Fruit fly (Drosophila melanogaster): ENCODE results near the gene CG9593.

CG9593 gene

DNA sequence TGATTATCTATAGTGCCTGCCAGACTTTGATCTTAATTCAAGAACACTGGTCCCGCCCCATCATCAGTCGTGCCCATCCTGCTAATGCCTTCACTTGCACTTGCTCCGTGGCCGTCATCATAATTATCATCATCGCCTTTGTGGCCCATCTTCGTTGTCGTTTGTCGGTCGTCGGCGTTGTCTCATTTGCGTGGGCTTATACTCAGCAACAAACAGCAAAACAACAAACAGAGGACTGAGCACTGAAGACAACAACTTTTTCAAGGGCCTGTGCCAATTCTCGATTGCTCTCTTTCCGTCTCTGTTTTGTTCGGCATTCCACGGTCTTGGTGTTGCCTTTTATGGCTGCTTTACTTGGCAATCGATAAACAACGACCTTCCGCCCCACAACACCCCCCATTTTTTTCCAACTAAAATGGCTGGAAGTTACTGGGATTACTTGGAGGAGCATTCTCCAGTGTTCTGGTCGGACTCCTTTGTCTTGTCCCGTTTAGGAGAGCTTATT lies 5.9 kb downstream of the CG9593 start:
- no peak for TF ChIP-seq lola (GFP tag; optimal IDR thresholded peaks at IDR 0.05)
- TF ChIP-seq dl (GFP tag; optimal IDR thresholded peaks at IDR 0.05; ENCODE audit: insufficient read depth in 1 of 2, partially characterized antibody in 2 of 2) = no peak
- TF ChIP-seq psq (GFP tag; optimal IDR thresholded peaks at IDR 0.05) = peak; percentile 72
- TF ChIP-seq fru (GFP tag; optimal IDR thresholded peaks at IDR 0.05) = peak; percentile 86

DNA sequence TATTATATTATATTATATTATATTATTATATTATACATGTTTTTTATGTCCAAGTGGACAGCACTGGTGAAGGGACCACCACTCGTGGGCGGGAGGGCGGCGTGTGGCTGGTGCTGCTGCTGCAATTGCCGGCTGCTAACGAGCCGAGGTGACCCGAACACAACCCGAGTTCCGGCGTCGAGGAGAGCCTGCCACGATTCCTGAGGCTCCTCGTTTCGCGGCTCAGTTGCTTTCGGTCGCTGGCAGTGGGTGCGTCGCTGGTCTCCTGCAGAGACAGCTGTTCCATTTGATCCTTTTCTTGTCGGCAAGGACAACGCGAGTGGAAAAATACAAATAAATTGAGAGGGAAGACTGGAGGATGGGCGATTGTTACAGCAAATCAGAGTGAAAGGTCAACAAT lies 8.3 kb downstream of the CG9593 start:
- TF ChIP-seq OdsH (GFP tag; optimal IDR thresholded peaks at IDR 0.05) (no peak), psq (GFP tag; optimal IDR thresholded peaks at IDR 0.05) (no peak), dsf (GFP tag; optimal IDR thresholded peaks at IDR 0.05; ENCODE audit: borderline replicate concordance) (no peak), GATAd (GFP tag; optimal IDR thresholded peaks at IDR 0.05) (no peak), Jra (GFP tag; optimal IDR thresholded peaks at IDR 0.05) (no peak)

DNA sequence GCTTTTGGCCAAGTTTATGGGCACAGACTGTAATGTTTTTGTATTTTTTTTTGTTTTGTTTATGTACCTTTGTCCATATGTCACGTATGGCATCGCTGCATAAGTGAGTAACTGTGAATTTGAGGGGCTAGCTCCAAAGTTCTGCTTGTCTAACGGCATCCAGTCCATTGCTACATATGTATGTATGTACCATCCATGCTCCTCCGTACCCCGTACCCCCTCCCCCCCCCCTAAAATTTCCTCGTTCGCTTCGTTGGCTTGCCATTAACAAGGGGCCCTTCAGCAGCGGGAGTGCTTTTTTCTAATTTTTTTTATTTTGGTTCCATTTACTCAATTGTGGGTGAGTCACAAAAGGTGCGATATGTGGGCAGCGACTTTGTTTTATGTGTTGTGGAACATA lies 12.1 kb downstream of the CG9593 start:
- TF ChIP-seq usp (GFP tag; optimal IDR thresholded peaks at IDR 0.05) (no peak), Dfd (GFP tag; optimal IDR thresholded peaks at IDR 0.05) (peak; percentile 60)

DNA sequence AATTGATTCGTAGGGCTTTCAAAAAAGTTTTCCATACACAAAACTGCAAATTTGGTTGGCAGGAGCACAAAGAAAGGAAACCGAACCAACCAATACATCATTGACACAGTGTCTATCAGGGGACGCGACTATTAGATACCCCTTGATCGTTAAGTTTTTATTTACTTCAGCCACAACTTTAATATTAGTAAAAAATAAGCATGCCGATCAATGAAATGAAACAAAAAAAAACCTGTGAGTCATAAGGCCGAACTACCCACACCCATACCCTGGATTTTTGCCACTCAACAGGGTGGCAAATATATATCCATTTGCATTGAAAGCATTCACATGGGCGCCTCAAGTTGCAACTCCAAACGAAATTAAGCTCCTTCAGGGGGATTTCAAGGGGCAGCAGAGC lies 14.2 kb downstream of the CG9593 start:
- TF ChIP-seq Hnf4 (GFP tag; optimal IDR thresholded peaks at IDR 0.05) (peak; percentile 7), pan (optimal IDR thresholded peaks at IDR 0.05) (no peak), foxo (GFP tag; optimal IDR thresholded peaks at IDR 0.05) (peak in 1 of 2 experiments; percentile 43), Myc (optimal IDR thresholded peaks at IDR 0.05) (no peak), h (GFP tag; optimal IDR thresholded peaks at IDR 0.05) (peak; percentile 48), ey (GFP tag; optimal IDR thresholded peaks at IDR 0.05) (peak; percentile 7), fru (GFP tag; optimal IDR thresholded peaks at IDR 0.05) (peak; percentile 21), OdsH (GFP tag; optimal IDR thresholded peaks at IDR 0.05) (no peak)

DNA sequence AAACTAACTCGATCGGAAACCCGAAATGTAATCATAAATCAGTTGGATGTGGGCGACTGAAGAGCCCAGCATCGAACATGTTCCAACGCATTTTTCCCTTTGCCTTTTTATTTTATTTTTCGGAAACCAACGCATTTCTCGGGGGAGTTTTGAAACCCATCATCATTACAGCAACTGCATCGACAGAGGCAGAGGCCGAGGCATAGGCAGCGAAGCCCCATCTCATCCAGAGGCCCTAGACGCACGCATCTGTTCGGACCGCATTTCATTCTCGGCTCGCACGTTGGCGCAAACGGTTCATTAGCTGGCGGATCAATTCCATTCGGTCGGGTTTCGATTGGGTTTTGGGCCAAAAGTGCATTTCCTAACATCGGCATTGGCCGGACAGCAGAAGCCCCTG lies 23.4 kb downstream of the CG9593 start, which contains the start of gene CG4576:
Gene CG4576, plus strand, starts transcription at position 227 of the 400 bp plus-strand sequence.
- TF ChIP-seq Myc (optimal IDR thresholded peaks at IDR 0.05) = no peak
- no peak for TF ChIP-seq OdsH (GFP tag; optimal IDR thresholded peaks at IDR 0.05)
- no peak for TF ChIP-seq rgr (GFP tag; optimal IDR thresholded peaks at IDR 0.05)
- no peak for TF ChIP-seq CG9705 (GFP tag; optimal IDR thresholded peaks at IDR 0.05)
- no peak for TF ChIP-seq CG32264 (GFP tag; optimal IDR thresholded peaks at IDR 0.05)
- no peak for TF ChIP-seq dmrt93B (GFP tag; optimal IDR thresholded peaks at IDR 0.05)
- TF ChIP-seq Hr83 (GFP tag; optimal IDR thresholded peaks at IDR 0.05; ENCODE audit: poor library complexity, severe bottlenecking) = no peak
- no peak for TF ChIP-seq N (GFP tag; optimal IDR thresholded peaks at IDR 0.05)
- no peak for TF ChIP-seq h (GFP tag; optimal IDR thresholded peaks at IDR 0.05)
- no peak for TF ChIP-seq Mio (GFP tag; optimal IDR thresholded peaks at IDR 0.05)
- no peak for TF ChIP-seq Hr78 (GFP tag; optimal IDR thresholded peaks at IDR 0.05)
- no peak for TF ChIP-seq dsf (GFP tag; optimal IDR thresholded peaks at IDR 0.05; ENCODE audit: borderline replicate concordance)
- no peak for TF ChIP-seq psq (GFP tag; optimal IDR thresholded peaks at IDR 0.05)
- no peak for TF ChIP-seq CrebA (GFP tag; optimal IDR thresholded peaks at IDR 0.05; ENCODE audit: borderline replicate concordance)
- no peak for TF ChIP-seq br (GFP tag; optimal IDR thresholded peaks at IDR 0.05)
- no peak for TF ChIP-seq Dfd (GFP tag; optimal IDR thresholded peaks at IDR 0.05)
- no peak for TF ChIP-seq sage (GFP tag; optimal IDR thresholded peaks at IDR 0.05)

DNA sequence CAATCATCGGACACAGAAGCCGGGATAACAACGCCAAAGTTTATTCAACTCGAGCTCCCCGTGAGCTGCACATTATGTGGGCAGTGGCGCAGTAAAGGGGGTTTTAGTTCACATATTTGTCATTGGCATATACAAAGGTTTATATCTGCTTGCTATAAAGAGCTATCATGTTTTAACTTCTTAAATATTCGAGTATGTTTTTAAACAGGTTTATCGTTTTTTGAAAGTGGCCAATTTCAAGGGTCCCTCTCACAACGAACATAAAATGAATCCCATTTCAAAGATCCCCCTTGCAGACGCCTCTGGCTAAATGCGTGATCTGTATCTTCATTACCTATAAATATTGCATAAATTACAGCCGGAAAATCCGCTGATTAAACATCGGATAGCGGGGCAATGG lies 25.5 kb downstream of the CG9593 start:
- TF ChIP-seq Mio (GFP tag; optimal IDR thresholded peaks at IDR 0.05) (no peak), Sp1 (GFP tag; optimal IDR thresholded peaks at IDR 0.05) (peak; percentile 77), jim (GFP tag; optimal IDR thresholded peaks at IDR 0.05) (no peak), Rel (GFP tag; optimal IDR thresholded peaks at IDR 0.05) (no peak), Rel (tag; optimal IDR thresholded peaks at IDR 0.05) (peak; percentile 46), OdsH (GFP tag; optimal IDR thresholded peaks at IDR 0.05) (peak; percentile 57), fru (GFP tag; optimal IDR thresholded peaks at IDR 0.05) (peak; percentile 58), ey (GFP tag; optimal IDR thresholded peaks at IDR 0.05) (peak; percentile 57), sage (GFP tag; optimal IDR thresholded peaks at IDR 0.05) (no peak), CG9705 (GFP tag; optimal IDR thresholded peaks at IDR 0.05) (peak; percentile 56), woc (GFP tag; optimal IDR thresholded peaks at IDR 0.05) (no peak), psq (GFP tag; optimal IDR thresholded peaks at IDR 0.05) (peak; percentile 43), CrebA (GFP tag; optimal IDR thresholded peaks at IDR 0.05; ENCODE audit: borderline replicate concordance) (no peak), foxo (GFP tag; optimal IDR thresholded peaks at IDR 0.05) (peak in 1 of 2 experiments; percentile 50), Hnf4 (GFP tag; optimal IDR thresholded peaks at IDR 0.05) (no peak), CG32264 (GFP tag; optimal IDR thresholded peaks at IDR 0.05) (peak; percentile 34), pan (optimal IDR thresholded peaks at IDR 0.05) (no peak), br (GFP tag; optimal IDR thresholded peaks at IDR 0.05) (peak; percentile 70), HLH106 (tag; optimal IDR thresholded peaks at IDR 0.05) (peak; percentile 84), dsf (GFP tag; optimal IDR thresholded peaks at IDR 0.05; ENCODE audit: borderline replicate concordance) (no peak), Myc (optimal IDR thresholded peaks at IDR 0.05) (no peak), brk (GFP tag; optimal IDR thresholded peaks at IDR 0.05) (no peak), dmrt93B (GFP tag; optimal IDR thresholded peaks at IDR 0.05) (peak; percentile 57), h (GFP tag; optimal IDR thresholded peaks at IDR 0.05) (peak; percentile 48), rgr (GFP tag; optimal IDR thresholded peaks at IDR 0.05) (peak; percentile 45)

Measured in whole organism, wandering third instar larva.